Worm (Caenorhabditis elegans): ENCODE measurements around the gene nape-1.

ce11 chrIV:3738655-3739403 is 1.9 kb downstream of the nape-1 start, which contains the start of gene nape-2:
- TF ChIP-seq nhr-28 (tag; optimal IDR thresholded peaks at IDR 0.05) (no peak), sptf-1 (tag; optimal IDR thresholded peaks at IDR 0.05) (no peak), nhr-237 (tag; optimal IDR thresholded peaks at IDR 0.05) (no peak), snpc-4 (tag; optimal IDR thresholded peaks at IDR 0.05) (no peak), sem-2 (GFP tag; optimal IDR thresholded peaks at IDR 0.05) (no peak), blmp-1 (tag; optimal IDR thresholded peaks at IDR 0.05) (no peak), unc-62 (GFP tag; optimal IDR thresholded peaks at IDR 0.05) (no peak), ceh-43 (GFP tag; optimal IDR thresholded peaks at IDR 0.05) (no peak), nhr-12 (tag; optimal IDR thresholded peaks at IDR 0.05) (no peak), ces-1 (GFP tag; optimal IDR thresholded peaks at IDR 0.05) (peak; percentile 6)

Data from whole organism, mixed stage, embryonic.